Comparison of ENCODE assay signal across 4 fruit fly cellular contexts in genomic region chr3R:21626103-21626897, dm6.
TF ChIP-seq lines count a peak whose summit lies in the region.

No protein-coding gene starts in this region.

TF ChIP-seq in whole organism, adult, 20 proteins besides CTCF, POLR2A, EP300 and RAD21 (continued from another document):
- TF ChIP-seq CG11617 (GFP tag; optimal IDR thresholded peaks at IDR 0.05; lab: Kevin White, UChicago) (no peak), Crg-1 (GFP tag; optimal IDR thresholded peaks at IDR 0.05; lab: Kevin White, UChicago) (peak; percentile 16)

TF ChIP-seq in whole organism, embryonic, 481 proteins besides CTCF, POLR2A, EP300 and RAD21 (continued from another document and continues in another):
- 0 out of 2 replicates have a peak, but pooled peaks have one; percentile 16 for TF ChIP-seq CG9932 (GFP tag; IDR thresholded peaks at IDR 0.05; lab: Robert Waterston, UW)
- peak; percentile 22 for TF ChIP-seq lilli (GFP tag; optimal IDR thresholded peaks at IDR 0.05; lab: Kevin White, UChicago)
- TF ChIP-seq unc-4 (GFP tag; IDR thresholded peaks at IDR 0.05; lab: Robert Waterston, UW; ENCODE audit: partially characterized antibody): peak; percentile 50
- TF ChIP-seq CG10979 (tag; optimal IDR thresholded peaks at IDR 0.05; lab: Kevin White, UChicago): peak; percentile 2
- peak in 1 of 2 experiments; percentile 8 for TF ChIP-seq Hr78 (GFP tag; optimal IDR thresholded peaks at IDR 0.05; lab: Kevin White, UChicago)
- TF ChIP-seq CG15479 (GFP tag; optimal IDR thresholded peaks at IDR 0.05; lab: Kevin White, UChicago): peak; percentile 60
- peak; percentile 20 for TF ChIP-seq pzg (GFP tag; optimal IDR thresholded peaks at IDR 0.05; lab: Kevin White, UChicago)
- TF ChIP-seq CG3847 (GFP tag; IDR thresholded peaks at IDR 0.05; lab: Robert Waterston, UW): 0 out of 2 replicates have a peak, but pooled peaks have one; percentile 18
- TF ChIP-seq CG2120 (GFP tag; optimal IDR thresholded peaks at IDR 0.05; lab: Kevin White, UChicago): peak; percentile 24
- peak; percentile 0 for TF ChIP-seq BEAF-32 (GFP tag; optimal IDR thresholded peaks at IDR 0.05; lab: Kevin White, UChicago)
- TF ChIP-seq CG17385 (GFP tag; optimal IDR thresholded peaks at IDR 0.05; lab: Kevin White, UChicago): peak; percentile 32
- TF ChIP-seq z (GFP tag; IDR thresholded peaks at IDR 0.05; lab: Robert Waterston, UW): peak; percentile 53; the same call in 1 of the 3 replicates
- peak; percentile 17 for TF ChIP-seq wek (GFP tag; optimal IDR thresholded peaks at IDR 0.05; lab: Kevin White, UChicago)
- TF ChIP-seq lola (GFP tag; optimal IDR thresholded peaks at IDR 0.05; lab: Kevin White, UChicago): no peak
- peak; percentile 9 for TF ChIP-seq pho (GFP tag; optimal IDR thresholded peaks at IDR 0.05; lab: Kevin White, UChicago)
- TF ChIP-seq sd (tag; optimal IDR thresholded peaks at IDR 0.05; lab: Kevin White, UChicago): peak; percentile 48
- peak; percentile 25 for TF ChIP-seq B-H2 (GFP tag; optimal IDR thresholded peaks at IDR 0.05; lab: Kevin White, UChicago)
- no peak for TF ChIP-seq Opbp (GFP tag; IDR thresholded peaks at IDR 0.05; lab: Robert Waterston, UW; ENCODE audit: partially characterized antibody)
- TF ChIP-seq CG11504 (tag; optimal IDR thresholded peaks at IDR 0.05; lab: Kevin White, UChicago): peak; percentile 36
- peak; percentile 44 for TF ChIP-seq CG8290 (GFP tag; optimal IDR thresholded peaks at IDR 0.05; lab: Kevin White, UChicago)
- peak; percentile 72 to 84 for TF ChIP-seq CG8290 (tag; optimal IDR thresholded peaks at IDR 0.05; lab: Kevin White, UChicago)
- no peak for TF ChIP-seq sr (GFP tag; IDR thresholded peaks at IDR 0.05; lab: Robert Waterston, UW)
- peak; percentile 55; the same call in 2 of the 4 replicates for TF ChIP-seq Dll (GFP tag; IDR thresholded peaks at IDR 0.05; lab: Robert Waterston, UW; ENCODE audit: partially characterized antibody)
- TF ChIP-seq CG2199 (GFP tag; IDR thresholded peaks at IDR 0.05; lab: Robert Waterston, UW): peak; percentile 82; the same call in 2 of the 3 replicates
- no peak for TF ChIP-seq CG18011 (GFP tag; optimal IDR thresholded peaks at IDR 0.05; lab: Kevin White, UChicago)
- TF ChIP-seq lbe (GFP tag; optimal IDR thresholded peaks at IDR 0.05; lab: Kevin White, UChicago): peak; percentile 40
- peak; percentile 3 for TF ChIP-seq MESR4 (GFP tag; optimal IDR thresholded peaks at IDR 0.05; lab: Kevin White, UChicago)
- peak; percentile 15 for TF ChIP-seq Sry-δ (GFP tag; optimal IDR thresholded peaks at IDR 0.05; lab: Kevin White, UChicago)
- TF ChIP-seq sima (GFP tag; optimal IDR thresholded peaks at IDR 0.05; lab: Kevin White, UChicago): no peak
- peak; percentile 18 for TF ChIP-seq tin (GFP tag; optimal IDR thresholded peaks at IDR 0.05; lab: Kevin White, UChicago)
- peak; percentile 10; the same call in 1 of the 2 replicates for TF ChIP-seq MBD-R2 (GFP tag; IDR thresholded peaks at IDR 0.05; lab: Robert Waterston, UW)
- TF ChIP-seq Dp (GFP tag; optimal IDR thresholded peaks at IDR 0.05; lab: Kevin White, UChicago): peak; percentile 4
- 0 out of 2 replicates have a peak, but pooled peaks have one; percentile 22 for TF ChIP-seq nerfin-2 (GFP tag; IDR thresholded peaks at IDR 0.05; lab: Robert Waterston, UW; ENCODE audit: partially characterized antibody)
- TF ChIP-seq CG11695 (GFP tag; IDR thresholded peaks at IDR 0.05; lab: Robert Waterston, UW): no peak
- peak; percentile 15 for TF ChIP-seq CG31365 (tag; optimal IDR thresholded peaks at IDR 0.05; lab: Kevin White, UChicago)
- TF ChIP-seq Fer1 (GFP tag; optimal IDR thresholded peaks at IDR 0.05; lab: Kevin White, UChicago): peak; percentile 35
- no peak for TF ChIP-seq Neu2 (GFP tag; optimal IDR thresholded peaks at IDR 0.05; lab: Kevin White, UChicago; ENCODE audit: borderline replicate concordance)
- TF ChIP-seq gro (GFP tag; optimal IDR thresholded peaks at IDR 0.05; lab: Kevin White, UChicago): peak; percentile 41
- peak; percentile 45 for TF ChIP-seq CG2712 (tag; optimal IDR thresholded peaks at IDR 0.05; lab: Kevin White, UChicago)

TF ChIP-seq in whole organism, prepupa, 60 proteins besides CTCF, POLR2A, EP300 and RAD21 (continued from another document):
- no peak for TF ChIP-seq acj6 (GFP tag; optimal IDR thresholded peaks at IDR 0.05; lab: Kevin White, UChicago)
- peak; percentile 8 for TF ChIP-seq esn (GFP tag; optimal IDR thresholded peaks at IDR 0.05; lab: Kevin White, UChicago)
- no peak for TF ChIP-seq Lpt (GFP tag; optimal IDR thresholded peaks at IDR 0.05; lab: Kevin White, UChicago)
- TF ChIP-seq Eip75B (GFP tag; optimal IDR thresholded peaks at IDR 0.05; lab: Kevin White, UChicago): peak; percentile 23
- TF ChIP-seq Sox102F (GFP tag; optimal IDR thresholded peaks at IDR 0.05; lab: Kevin White, UChicago): no peak
- TF ChIP-seq CG3919 (GFP tag; optimal IDR thresholded peaks at IDR 0.05; lab: Kevin White, UChicago): peak; percentile 14
- peak; percentile 60 for TF ChIP-seq net (GFP tag; optimal IDR thresholded peaks at IDR 0.05; lab: Kevin White, UChicago)
- peak; percentile 2 for TF ChIP-seq CG32006 (GFP tag; optimal IDR thresholded peaks at IDR 0.05; lab: Kevin White, UChicago)
- TF ChIP-seq CG6808 (GFP tag; optimal IDR thresholded peaks at IDR 0.05; lab: Kevin White, UChicago): no peak
- TF ChIP-seq CG6276 (GFP tag; optimal IDR thresholded peaks at IDR 0.05; lab: Kevin White, UChicago): peak; percentile 12
- TF ChIP-seq dsx (GFP tag; optimal IDR thresholded peaks at IDR 0.05; lab: Kevin White, UChicago; ENCODE audit: poor library complexity, severe bottlenecking): peak; percentile 50
- TF ChIP-seq CG16779 (tag; optimal IDR thresholded peaks at IDR 0.05; lab: Kevin White, UChicago): no peak
- no peak for TF ChIP-seq CG7368 (GFP tag; optimal IDR thresholded peaks at IDR 0.05; lab: Kevin White, UChicago)
- TF ChIP-seq ss (GFP tag; optimal IDR thresholded peaks at IDR 0.05; lab: Kevin White, UChicago): peak; percentile 19 to 26
- TF ChIP-seq topi (GFP tag; optimal IDR thresholded peaks at IDR 0.05; lab: Kevin White, UChicago): peak; percentile 0
- TF ChIP-seq Eip78C (GFP tag; lab: Kevin White, UChicago): peak; percentile 73
- TF ChIP-seq CG11294 (GFP tag; IDR thresholded peaks at IDR 0.05; lab: Robert Waterston, UW): no peak
- TF ChIP-seq CG6854 (GFP tag; optimal IDR thresholded peaks at IDR 0.05; lab: Kevin White, UChicago): peak; percentile 31
- peak; percentile 61 for TF ChIP-seq Sox14 (GFP tag; optimal IDR thresholded peaks at IDR 0.05; lab: Kevin White, UChicago)

TF ChIP-seq in whole organism, wandering third instar larva, 38 proteins besides CTCF, POLR2A, EP300 and RAD21 (continued from another document):
- TF ChIP-seq rgr (GFP tag; optimal IDR thresholded peaks at IDR 0.05; lab: Kevin White, UChicago) (peak; percentile 43), Hnf4 (GFP tag; optimal IDR thresholded peaks at IDR 0.05; lab: Kevin White, UChicago) (no peak), CrebA (GFP tag; optimal IDR thresholded peaks at IDR 0.05; lab: Kevin White, UChicago; ENCODE audit: borderline replicate concordance) (peak; percentile 32), fru (GFP tag; optimal IDR thresholded peaks at IDR 0.05; lab: Kevin White, UChicago) (no peak), OdsH (GFP tag; optimal IDR thresholded peaks at IDR 0.05; lab: Kevin White, UChicago) (peak; percentile 33), foxo (GFP tag; optimal IDR thresholded peaks at IDR 0.05; lab: Kevin White, UChicago) (peak in 1 of 2 experiments; percentile 46), Dfd (GFP tag; optimal IDR thresholded peaks at IDR 0.05; lab: Kevin White, UChicago) (peak; percentile 79), woc (GFP tag; optimal IDR thresholded peaks at IDR 0.05; lab: Kevin White, UChicago) (no peak), sage (GFP tag; optimal IDR thresholded peaks at IDR 0.05; lab: Kevin White, UChicago) (peak; percentile 55), dsf (GFP tag; optimal IDR thresholded peaks at IDR 0.05; lab: Kevin White, UChicago; ENCODE audit: borderline replicate concordance) (no peak), Sp1 (GFP tag; optimal IDR thresholded peaks at IDR 0.05; lab: Kevin White, UChicago) (peak; percentile 8), Dif (GFP tag; optimal IDR thresholded peaks at IDR 0.05; lab: Kevin White, UChicago; ENCODE audit: partially characterized antibody) (peak; percentile 80), CG9705 (GFP tag; optimal IDR thresholded peaks at IDR 0.05; lab: Kevin White, UChicago) (no peak), Abd-B (GFP tag; optimal IDR thresholded peaks at IDR 0.05; lab: Kevin White, UChicago) (no peak), sv (GFP tag; optimal IDR thresholded peaks at IDR 0.05; lab: Kevin White, UChicago) (no peak)
